Worm (Caenorhabditis elegans): ENCODE results near the gene Y54G2A.15.

Gene Y54G2A.15

DNA sequence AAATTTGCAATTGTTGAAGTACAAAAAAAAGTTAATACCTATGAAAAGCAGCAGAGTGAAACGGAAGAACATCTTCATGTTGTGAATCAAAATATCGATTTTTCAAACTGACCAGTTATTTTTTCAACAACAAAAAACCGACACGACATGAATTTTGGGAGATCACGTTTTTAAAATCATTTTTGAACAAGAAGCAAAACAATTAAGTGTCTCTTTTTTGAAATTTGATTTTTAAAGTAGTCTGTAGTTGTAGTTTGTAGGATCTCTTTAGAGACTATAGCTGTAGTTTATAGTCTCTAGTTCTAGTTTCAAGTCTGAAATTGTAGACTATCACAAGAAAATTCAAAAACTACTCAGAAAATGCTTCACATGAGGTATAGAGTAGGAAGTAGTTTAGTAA lies at the start of gene Y54G2A.15:
TSS of gene Y54G2A.15 (minus strand) at position 101 of the 400 bp plus-strand sequence.
- no peak for TF ChIP-seq unc-62 (GFP tag; optimal IDR thresholded peaks at IDR 0.05)

DNA sequence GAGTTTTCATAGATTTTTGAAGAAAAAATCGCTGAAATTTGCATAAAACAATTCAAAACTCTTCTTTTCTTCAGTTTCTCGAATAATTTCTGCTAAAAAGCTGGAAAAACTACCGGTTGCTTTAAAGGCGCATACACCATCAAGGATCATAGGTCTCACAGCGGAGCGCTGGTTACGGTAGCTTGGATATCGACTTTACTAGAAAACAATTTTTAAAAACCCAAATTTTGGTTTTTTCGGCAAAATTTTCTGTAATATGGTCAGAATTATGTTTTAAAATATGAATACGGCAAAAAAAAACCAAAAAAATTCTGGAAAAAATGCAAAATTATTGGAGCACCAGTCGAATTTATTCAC lies 49.7 kb upstream of the Y54G2A.15 start:
- TF ChIP-seq unc-62 (GFP tag; optimal IDR thresholded peaks at IDR 0.05) = no peak

- no peak for TF ChIP-seq unc-62 (GFP tag; optimal IDR thresholded peaks at IDR 0.05)
Observed at ce11 chrIV:2892787-2893485, 49.2 kb upstream of the Y54G2A.15 start.

DNA sequence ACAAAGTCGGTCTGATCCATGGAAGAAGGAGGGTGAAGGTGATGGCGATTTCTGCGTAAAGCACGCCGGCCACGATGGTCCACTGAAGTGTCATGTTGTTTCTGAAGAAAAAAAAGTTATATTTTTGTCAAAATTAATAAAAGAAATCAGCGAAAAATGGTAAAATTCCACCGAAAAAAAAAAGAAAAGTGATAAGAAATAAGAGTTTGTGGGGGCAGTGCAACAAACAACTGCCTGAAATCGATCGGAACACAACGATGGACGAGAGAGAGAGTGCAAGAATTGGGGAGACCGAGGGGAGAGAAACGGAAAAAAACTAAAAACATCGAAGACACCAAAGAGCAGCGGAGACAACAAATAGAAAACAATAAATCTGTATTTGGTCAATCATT lies 48.6 kb upstream of the Y54G2A.15 start, which contains the start of gene Y54G2A.18:
TSS of gene Y54G2A.18 (minus strand) at position 101 of the 392 bp plus-strand sequence.
- no peak for TF ChIP-seq unc-62 (GFP tag; optimal IDR thresholded peaks at IDR 0.05)

DNA sequence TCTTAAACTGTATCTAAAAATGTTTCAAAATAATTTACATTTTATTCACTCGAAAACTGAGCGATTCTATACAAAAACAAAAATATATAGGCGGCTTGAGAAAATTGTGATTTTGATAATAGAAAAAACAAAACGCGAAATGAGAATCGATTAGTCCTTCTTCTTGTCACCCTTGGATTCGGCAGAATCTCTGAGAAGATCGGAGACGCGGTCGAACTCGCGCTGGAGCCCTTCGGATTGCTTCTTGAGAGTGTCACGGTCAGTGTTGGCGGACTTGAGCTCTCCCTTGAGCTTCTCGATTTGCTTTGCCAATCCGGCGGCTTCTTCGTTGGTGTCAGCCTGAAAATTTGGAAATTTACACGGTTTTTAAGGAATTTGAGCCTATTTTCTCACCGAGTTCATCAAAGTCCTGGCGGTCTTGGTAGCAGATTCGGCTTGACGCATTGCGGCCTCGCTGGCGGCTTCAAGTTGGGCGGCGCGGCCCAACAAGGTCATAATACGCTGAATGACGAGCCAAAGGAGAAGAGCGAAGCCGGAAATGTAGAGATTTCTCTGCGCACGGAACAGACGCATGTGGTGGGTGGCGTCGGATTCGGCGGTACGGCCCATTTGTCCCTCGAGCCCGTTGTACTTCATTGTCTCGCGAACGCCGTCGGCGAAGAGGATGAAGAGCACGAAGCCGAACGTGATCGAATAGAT lies 47.9 kb upstream of the Y54G2A.15 start:
- TF ChIP-seq unc-62 (GFP tag; optimal IDR thresholded peaks at IDR 0.05) = no peak

- no peak for TF ChIP-seq unc-62 (GFP tag; optimal IDR thresholded peaks at IDR 0.05)
Observed at ce11 chrIV:2890401-2890952, 46.7 kb upstream of the Y54G2A.15 start, which contains the start of the genes nprt-1 and dib-1. nprt-1 (minus strand) TSS chrIV:2890451. dib-1 (plus strand) TSS chrIV:2890882.

DNA sequence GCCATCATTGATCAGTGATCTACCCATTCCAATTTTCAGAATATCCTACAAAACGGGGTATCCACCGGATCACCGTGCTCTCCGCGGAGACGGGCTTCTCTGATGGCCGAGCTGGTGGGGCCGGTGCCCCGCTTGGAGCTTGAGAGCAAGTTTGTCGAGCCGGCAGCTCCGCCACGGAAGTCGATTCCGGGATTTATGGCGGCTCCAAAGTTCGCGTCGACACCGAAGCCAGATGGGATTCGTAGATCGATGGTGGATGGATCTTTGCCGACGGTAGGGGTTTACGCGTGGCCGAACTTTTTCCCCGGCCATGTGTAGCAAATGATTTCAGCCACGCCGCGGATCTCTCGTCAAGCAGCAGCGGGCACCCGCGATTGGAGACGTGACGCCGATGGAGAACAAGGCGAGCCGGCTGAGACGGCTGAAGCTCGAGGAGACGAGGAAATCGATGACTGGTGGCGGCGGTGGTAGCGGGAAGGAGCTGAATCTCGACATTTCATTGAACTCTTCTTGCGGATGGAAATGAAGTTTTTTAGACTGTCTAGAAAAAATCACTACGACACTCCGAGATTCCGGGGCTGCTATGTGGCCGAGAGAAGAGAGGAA lies 44.8 kb upstream of the Y54G2A.15 start:
- no peak for TF ChIP-seq unc-62 (GFP tag; optimal IDR thresholded peaks at IDR 0.05)

ce11 chrIV:2887245-2887644 lies 43.5 kb upstream of the Y54G2A.15 start:
- no peak for TF ChIP-seq unc-62 (GFP tag; optimal IDR thresholded peaks at IDR 0.05)

DNA sequence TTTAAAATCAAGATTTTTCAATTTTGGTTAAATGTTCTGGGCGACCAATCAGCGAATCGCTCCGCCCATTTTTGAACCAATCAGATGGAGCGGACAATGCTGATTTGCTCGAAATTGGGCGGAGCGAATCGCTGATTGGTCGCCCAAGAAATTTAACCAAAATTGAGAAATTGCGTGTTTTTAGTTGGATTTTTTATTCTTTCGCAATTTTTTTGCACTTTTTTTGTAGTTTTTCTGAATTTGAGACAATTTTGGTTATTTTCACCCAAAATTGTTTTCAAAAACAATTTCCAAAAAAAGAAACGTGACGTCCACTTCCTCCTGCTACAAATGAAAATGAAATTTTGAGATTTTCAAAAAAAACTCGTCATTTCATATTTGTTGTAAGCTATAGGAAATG lies 42.9 kb upstream of the Y54G2A.15 start, which contains the start of gene dml-1:
TSS of gene dml-1 (plus strand) at position 301 of the 400 bp plus-strand sequence.
- no peak for TF ChIP-seq unc-62 (GFP tag; optimal IDR thresholded peaks at IDR 0.05)

ce11 chrIV:2885260-2885659 lies 41.5 kb upstream of the Y54G2A.15 start:
- no peak for TF ChIP-seq unc-62 (GFP tag; optimal IDR thresholded peaks at IDR 0.05)

DNA sequence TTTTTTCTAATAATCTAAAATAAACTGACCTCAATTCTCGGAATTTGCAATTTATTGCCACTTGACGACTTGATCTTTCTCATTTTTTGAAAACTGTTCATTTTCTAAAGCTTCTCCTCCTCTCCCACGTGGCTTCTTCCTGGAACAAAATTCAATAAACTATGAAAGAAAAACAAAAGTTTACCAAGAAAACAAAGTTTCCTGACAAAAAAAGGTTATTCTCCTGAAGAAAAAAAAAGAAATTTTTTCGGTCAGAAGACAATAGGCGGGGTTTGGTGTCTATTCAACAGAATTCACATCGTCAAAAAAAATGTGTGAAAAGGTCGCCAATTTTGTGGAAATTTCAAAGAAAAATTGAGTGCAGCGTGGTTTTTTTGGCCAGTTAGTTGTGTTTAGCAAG lies 21.0 kb upstream of the Y54G2A.15 start, which contains the start of gene Y54G2A.16:
TSS of gene Y54G2A.16 (minus strand) at position 101 of the 400 bp plus-strand sequence.
- no peak for TF ChIP-seq unc-62 (GFP tag; optimal IDR thresholded peaks at IDR 0.05)

ce11 chrIV:2858734-2859133 lies 15.0 kb upstream of the Y54G2A.15 start:
- TF ChIP-seq unc-62 (GFP tag; optimal IDR thresholded peaks at IDR 0.05) = no peak

DNA sequence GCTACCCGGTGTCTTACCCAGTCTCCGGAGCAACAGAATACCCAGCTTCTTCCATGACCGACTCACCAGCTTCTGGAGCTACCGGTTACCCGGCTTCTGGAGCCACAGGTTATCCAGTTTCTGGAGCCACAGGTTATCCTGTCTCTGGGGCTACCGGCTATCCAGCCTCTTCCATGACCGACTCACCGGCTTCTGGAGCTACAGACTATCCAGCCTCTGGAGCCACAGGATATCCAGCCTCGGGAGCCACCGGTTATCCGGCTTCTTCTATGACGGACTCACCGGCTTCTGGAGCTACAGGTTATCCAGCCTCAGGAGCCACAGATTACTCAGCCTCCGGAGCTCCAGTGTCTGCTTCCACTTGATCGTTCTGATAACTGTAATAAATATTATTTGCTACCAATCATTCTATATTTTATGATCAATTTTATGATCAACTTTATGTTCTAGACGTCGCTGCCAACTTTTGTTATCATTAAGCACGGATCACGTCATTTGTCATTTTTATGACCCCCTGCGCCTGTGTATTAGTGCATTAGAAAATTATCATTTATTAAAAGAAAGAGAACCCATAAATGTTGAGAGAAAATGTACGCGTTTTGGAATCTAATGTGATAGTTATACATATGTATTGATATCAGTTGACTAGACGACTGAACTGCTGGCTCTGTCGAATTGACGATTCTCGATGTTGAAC lies 11.4 kb upstream of the Y54G2A.15 start:
- no peak for TF ChIP-seq unc-62 (GFP tag; optimal IDR thresholded peaks at IDR 0.05)

DNA sequence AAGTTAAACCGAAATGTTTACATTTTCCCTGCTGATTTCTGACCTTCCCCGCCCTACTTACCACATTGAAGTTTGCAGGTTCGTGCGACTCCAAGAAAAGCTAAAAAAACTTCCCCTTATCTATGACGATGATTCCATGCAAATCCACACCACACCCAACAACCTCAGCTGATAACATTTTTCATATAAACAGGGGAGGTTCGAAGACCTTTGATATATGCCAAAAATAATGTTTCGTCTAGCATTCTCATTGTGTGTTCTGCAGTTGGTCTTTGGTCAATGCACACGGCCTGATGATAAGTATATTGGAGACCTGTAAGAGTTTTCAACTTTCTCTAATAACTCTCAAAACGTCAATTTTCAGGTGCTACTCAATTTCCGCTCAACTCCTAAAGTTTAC lies 10.4 kb upstream of the Y54G2A.15 start:
- TF ChIP-seq unc-62 (GFP tag; optimal IDR thresholded peaks at IDR 0.05) = no peak

ce11 chrIV:2853164-2853563 lies 9.4 kb upstream of the Y54G2A.15 start, which contains the start of gene Y54G2A.49:
Y54G2A.49 (minus strand) TSS chrIV:2853264.
- TF ChIP-seq unc-62 (GFP tag; optimal IDR thresholded peaks at IDR 0.05) = no peak

- TF ChIP-seq unc-62 (GFP tag; optimal IDR thresholded peaks at IDR 0.05) = no peak
Observed at ce11 chrIV:2851625-2852024, 7.8 kb upstream of the Y54G2A.15 start.

Measured in whole organism, dauer.